Worm (Caenorhabditis elegans) whole organism, mixed stage, embryonic: ENCODE measurements around the gene F11A5.16.

Experiments used
- M03D4.4 ChIP-seq: sonication (generic microtip); optimal IDR thresholded peaks from 2 replicates; lab custom pipeline; 2017; ENCODE audit warnings: mild to moderate bottlenecking, missing genetic modification characterization, missing compliant biosample characterization
- bed-3 ChIP-seq: fragments of 200-800 bp; sonication (Bioruptor generic); optimal IDR thresholded peaks from 3 replicates; lab custom pipeline; 2018; ENCODE audit warnings: mild to moderate bottlenecking, missing genetic modification characterization, moderate library complexity, missing compliant biosample characterization
- blmp-1 ChIP-seq: fragments of 150-350 bp; optimal IDR thresholded peaks from 2 replicates; lab custom pipeline; 2014; ENCODE audit warnings: missing biosample characterization, missing genetic modification characterization
- ceh-43 ChIP-seq: fragments of 200-800 bp; sonication (Bioruptor generic); optimal IDR thresholded peaks from 2 replicates; lab custom pipeline; 2018; ENCODE audit warnings: mild to moderate bottlenecking, missing genetic modification characterization, moderate library complexity, missing compliant biosample characterization
- ceh-83 ChIP-seq: fragments of 200-800 bp; sonication (Bioruptor generic); optimal IDR thresholded peaks from 2 replicates; lab custom pipeline; 2018; ENCODE audit warnings: mild to moderate bottlenecking, missing genetic modification characterization, missing compliant biosample characterization
- ces-1 ChIP-seq: fragments of 150-350 bp; optimal IDR thresholded peaks from 2 replicates; lab custom pipeline; 2014; ENCODE audit warnings: missing biosample characterization, missing genetic modification reagents, missing genetic modification characterization
- elt-1 ChIP-seq: sonication (generic microtip); optimal IDR thresholded peaks from 2 replicates; lab custom pipeline; 2017; ENCODE audit warnings: missing genetic modification characterization, mild to moderate bottlenecking, missing compliant biosample characterization, antibody characterized with exemption, moderate library complexity, borderline replicate concordance; ENCODE audit not compliant: insufficient read depth
- elt-3 ChIP-seq: fragments of 150-350 bp; optimal IDR thresholded peaks from 2 replicates; lab custom pipeline; 2014; ENCODE audit warnings: missing biosample characterization, missing genetic modification characterization
- flh-1 ChIP-seq: fragments of 200-800 bp; sonication (Bioruptor generic); optimal IDR thresholded peaks from 2 replicates; lab custom pipeline; 2018; ENCODE audit warnings: mild to moderate bottlenecking, missing genetic modification characterization, moderate library complexity, missing compliant biosample characterization
- ham-2 ChIP-seq: fragments of 200-800 bp; sonication (Bioruptor generic); optimal IDR thresholded peaks from 2 replicates; lab custom pipeline; 2018; ENCODE audit warnings: mild to moderate bottlenecking, missing genetic modification characterization, missing compliant biosample characterization
- hlh-1 ChIP-seq: fragments of 150-350 bp; optimal IDR thresholded peaks from 2 replicates; lab custom pipeline; 2014; ENCODE audit warnings: missing biosample characterization, missing genetic modification reagents, missing genetic modification characterization
- lin-13 ChIP-seq: fragments of 150-350 bp; optimal IDR thresholded peaks from 2 replicates; lab custom pipeline; 2014; ENCODE audit warnings: missing biosample characterization, missing genetic modification characterization
- lin-32 ChIP-seq: fragments of 200-800 bp; sonication (Bioruptor generic); optimal IDR thresholded peaks from 2 replicates; lab custom pipeline; 2018; ENCODE audit warnings: mild to moderate bottlenecking, missing genetic modification characterization, missing compliant biosample characterization
- lsy-2 ChIP-seq: fragments of 150-350 bp; optimal IDR thresholded peaks from 2 replicates; lab custom pipeline; 2014; ENCODE audit warnings: missing biosample characterization, missing genetic modification characterization
- mab-5 ChIP-seq: fragments of 150-350 bp; optimal IDR thresholded peaks from 2 replicates; lab custom pipeline; 2014; ENCODE audit warnings: missing biosample characterization, missing genetic modification characterization
- mep-1 ChIP-seq: fragments of 150-350 bp; optimal IDR thresholded peaks from 2 replicates; lab custom pipeline; 2017; ENCODE audit warnings: missing biosample characterization, missing genetic modification reagents, missing genetic modification characterization, inconsistent platforms
- mls-2 ChIP-seq: sonication (generic microtip); optimal IDR thresholded peaks from 2 replicates; lab custom pipeline; 2016; ENCODE audit warnings: mild to moderate bottlenecking, missing genetic modification characterization, moderate library complexity, missing compliant biosample characterization
- nhr-2 ChIP-seq: fragments of 150-350 bp; optimal IDR thresholded peaks from 2 replicates; lab custom pipeline; 2014; ENCODE audit warnings: missing biosample characterization, missing genetic modification characterization
- nhr-237 ChIP-seq: fragments of 150-350 bp; optimal IDR thresholded peaks from 2 replicates; lab custom pipeline; 2014; ENCODE audit warnings: missing biosample characterization, missing genetic modification characterization
- nhr-76 ChIP-seq: sonication (generic microtip); optimal IDR thresholded peaks from 2 replicates; lab custom pipeline; 2017; ENCODE audit warnings: missing biosample characterization, missing genetic modification characterization
- pha-4 ChIP-seq: fragments of 150-350 bp; optimal IDR thresholded peaks from 2 replicates; lab custom pipeline; 2018; ENCODE audit warnings: missing biosample characterization, missing genetic modification reagents, missing genetic modification characterization
- sem-2 ChIP-seq: fragments of 200-800 bp; sonication (Bioruptor generic); optimal IDR thresholded peaks from 2 replicates; lab custom pipeline; 2018; ENCODE audit warnings: mild to moderate bottlenecking, missing genetic modification characterization, missing compliant biosample characterization
- snpc-4 ChIP-seq: fragments of 150-350 bp; optimal IDR thresholded peaks from 2 replicates; lab custom pipeline; 2014; ENCODE audit warnings: missing biosample characterization, missing genetic modification characterization
- sptf-1 ChIP-seq: sonication (generic microtip); optimal IDR thresholded peaks from 2 replicates; lab custom pipeline; 2017; ENCODE audit warnings: mild to moderate bottlenecking, missing genetic modification characterization, moderate library complexity, missing compliant biosample characterization
- tbx-8 ChIP-seq: fragments of 200-800 bp; sonication (Bioruptor generic); optimal IDR thresholded peaks from 2 replicates; lab custom pipeline; 2018; ENCODE audit warnings: mild to moderate bottlenecking, missing genetic modification characterization, moderate library complexity, missing compliant biosample characterization
- unc-120 ChIP-seq: sonication (generic microtip); optimal IDR thresholded peaks from 2 replicates; lab custom pipeline; 2017; ENCODE audit warnings: missing genetic modification characterization, missing compliant biosample characterization; ENCODE audit not compliant: poor library complexity, severe bottlenecking
- unc-39 ChIP-seq: fragments of 150-350 bp; optimal IDR thresholded peaks from 2 replicates; lab custom pipeline; 2014; ENCODE audit warnings: missing biosample characterization, missing genetic modification characterization
- unc-62 ChIP-seq: fragments of 150-350 bp; optimal IDR thresholded peaks from 2 replicates; lab custom pipeline; 2014; ENCODE audit warnings: missing biosample characterization, missing genetic modification reagents, missing genetic modification characterization
- zip-8 ChIP-seq: fragments of 150-350 bp; optimal IDR thresholded peaks from 2 replicates; lab custom pipeline; 2014; ENCODE audit warnings: missing biosample characterization, missing genetic modification characterization
- ztf-11 ChIP-seq: fragments of 150-350 bp; optimal IDR thresholded peaks from 2 replicates; lab custom pipeline; 2014; ENCODE audit warnings: missing biosample characterization, missing genetic modification characterization

F11A5.16 gene

ce11 chrV:16194639-16195038 lies 16.1 kb upstream of the F11A5.16 start, which contains the start of gene rabr-4:
Gene rabr-4 (plus strand): TSS chrV:16194939.
- TF ChIP-seq elt-3 (tag; lab: Kevin White, UChicago) (no peak), ces-1 (GFP tag; lab: Kevin White, UChicago) (no peak), sem-2 (GFP tag; lab: Kevin White, UChicago) (no peak), lin-13 (no peak), nhr-237 (no peak), nhr-2 (tag; lab: Kevin White, UChicago) (no peak), ham-2 (GFP tag; lab: Kevin White, UChicago) (no peak), mep-1 (no peak), mls-2 (tag; lab: Kevin White, UChicago) (no peak), unc-62 (GFP tag; lab: Kevin White, UChicago) (no peak), unc-39 (no peak), pha-4 (no peak), hlh-1 (tag; lab: Kevin White, UChicago) (no peak), bed-3 (GFP tag; lab: Kevin White, UChicago) (no peak), flh-1 (GFP tag; lab: Kevin White, UChicago) (no peak), mab-5 (no peak), blmp-1 (tag; lab: Kevin White, UChicago) (no peak), ceh-83 (GFP tag; lab: Kevin White, UChicago) (no peak), unc-120 (tag; lab: Kevin White, UChicago) (no peak)

- TF ChIP-seq sptf-1 (tag; lab: Kevin White, UChicago) = no peak
Measured at ce11 chrV:16195379-16195778, 15.4 kb upstream of the F11A5.16 start, which contains the start of gene rabr-3. Gene rabr-3 (plus strand): TSS chrV:16195679.

DNA sequence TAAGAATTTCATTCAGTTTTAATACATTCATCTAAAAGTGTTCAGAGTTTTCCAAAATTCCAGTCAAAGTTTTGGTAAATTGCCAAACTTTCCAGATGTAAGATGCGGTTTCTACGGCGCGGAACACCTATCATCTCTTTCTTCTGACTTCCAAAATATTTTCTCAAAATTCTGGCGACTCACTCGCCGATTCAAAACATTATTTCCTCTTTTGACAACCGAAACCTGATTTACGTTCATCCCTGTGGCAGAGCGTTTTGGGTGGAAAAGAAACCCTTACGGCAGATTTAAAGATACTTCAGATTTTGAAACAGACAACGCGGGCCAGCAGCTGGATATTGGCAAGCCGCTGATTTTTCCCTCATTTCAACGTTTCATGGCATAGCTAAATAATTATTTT lies 12.7 kb upstream of the F11A5.16 start, which contains the start of gene F11A5.5:
Gene F11A5.5, plus strand, starts transcription at position 301 of the 400 bp plus-strand sequence.
- TF ChIP-seq blmp-1 (tag; lab: Kevin White, UChicago) (no peak), mab-5 (no peak), nhr-2 (tag; lab: Kevin White, UChicago) (no peak), ztf-11 (no peak), nhr-237 (no peak), lin-32 (GFP tag; lab: Kevin White, UChicago) (no peak), zip-8 (tag; lab: Kevin White, UChicago) (no peak), sptf-1 (tag; lab: Kevin White, UChicago) (no peak), unc-62 (GFP tag; lab: Kevin White, UChicago) (no peak), lin-13 (no peak), lsy-2 (no peak)

ce11 chrV:16201730-16202129 lies 9.0 kb upstream of the F11A5.16 start, which contains the start of gene F11A5.17:
Gene F11A5.17 (plus strand): TSS chrV:16202030.
- TF ChIP-seq blmp-1 (tag; lab: Kevin White, UChicago) (no peak), unc-62 (GFP tag; lab: Kevin White, UChicago) (no peak), ceh-43 (no peak)

DNA sequence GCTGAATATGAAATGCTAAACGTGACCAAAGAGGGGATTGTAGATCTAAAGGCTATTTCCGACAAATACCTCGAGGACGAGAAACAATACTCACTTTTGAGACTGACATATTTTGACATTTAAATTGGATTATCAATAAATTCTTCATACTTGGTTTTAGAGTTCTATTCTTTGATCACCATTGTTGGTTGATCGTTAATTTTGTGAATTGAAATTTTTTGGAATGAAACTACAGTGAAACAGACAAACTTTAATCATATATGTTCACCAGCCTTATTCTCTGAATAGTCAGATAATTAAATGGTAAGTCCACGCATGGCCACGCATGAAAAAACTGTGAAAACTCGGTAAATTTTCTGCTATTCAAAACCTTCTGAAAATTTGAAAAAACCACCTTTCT lies 8.1 kb upstream of the F11A5.16 start, which contains the start of gene F11A5.18:
Gene F11A5.18, plus strand, starts transcription at position 301 of the 400 bp plus-strand sequence.
- TF ChIP-seq ceh-43 (no peak), bed-3 (GFP tag; lab: Kevin White, UChicago) (no peak), lin-13 (no peak), unc-39 (no peak), elt-1 (no peak), tbx-8 (GFP tag; lab: Kevin White, UChicago) (no peak), snpc-4 (tag; lab: Kevin White, UChicago) (no peak), ceh-83 (GFP tag; lab: Kevin White, UChicago) (no peak), blmp-1 (tag; lab: Kevin White, UChicago) (no peak), nhr-237 (no peak), unc-62 (GFP tag; lab: Kevin White, UChicago) (no peak), mls-2 (tag; lab: Kevin White, UChicago) (no peak), ces-1 (GFP tag; lab: Kevin White, UChicago) (no peak), flh-1 (GFP tag; lab: Kevin White, UChicago) (no peak), elt-3 (tag; lab: Kevin White, UChicago) (no peak)

DNA sequence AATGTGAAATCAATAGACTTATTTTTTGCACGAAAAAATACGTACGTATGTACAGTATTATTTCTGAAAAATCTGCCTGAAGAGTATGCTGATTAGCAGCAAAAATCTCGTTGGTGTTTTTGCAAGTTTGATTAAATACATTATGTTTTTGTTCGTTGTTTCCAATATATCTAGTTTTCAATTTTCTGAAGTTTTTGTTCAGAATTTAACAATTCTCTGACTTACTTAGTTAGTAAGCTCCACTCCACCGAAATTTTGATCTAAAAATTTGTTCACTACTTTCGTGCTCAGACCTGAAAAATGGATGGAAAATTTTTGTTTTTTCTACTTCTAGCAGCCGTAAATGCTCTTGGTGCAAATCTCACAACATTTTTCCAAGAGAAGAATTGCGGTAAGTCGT lies 5.9 kb upstream of the F11A5.16 start, which contains the start of gene irld-26:
Gene irld-26, plus strand, starts transcription at position 301 of the 400 bp plus-strand sequence.
- TF ChIP-seq nhr-76 = no peak
- TF ChIP-seq ham-2 (GFP tag; lab: Kevin White, UChicago) = no peak
- TF ChIP-seq ces-1 (GFP tag; lab: Kevin White, UChicago) = no peak
- TF ChIP-seq sem-2 (GFP tag; lab: Kevin White, UChicago) = no peak
- no peak for TF ChIP-seq flh-1 (GFP tag; lab: Kevin White, UChicago)
- TF ChIP-seq mls-2 (tag; lab: Kevin White, UChicago) = no peak
- no peak for TF ChIP-seq M03D4.4
- no peak for TF ChIP-seq sptf-1 (tag; lab: Kevin White, UChicago)
